Worm (Caenorhabditis elegans): Measurements from ENCODE around the gene Y59E9AL.4.
"Not testable (repeated sequence)": the region's sequence is repeated elsewhere in the genome, so short reads cannot be mapped to it uniquely, and the experiment has no call there.

Y59E9AL.4 gene

ce11 chrIV:5221721-5222120 is 6.7 kb upstream of the Y59E9AL.4 start:
- TF ChIP-seq egrh-3 (GFP tag; IDR thresholded peaks at IDR 0.05) = peak; percentile 84; the same call in 1 of the 2 replicates
- TF ChIP-seq efl-1 (GFP tag; optimal IDR thresholded peaks at IDR 0.05) = no peak

- not testable (repeated sequence) for TF ChIP-seq madf-3 (GFP tag; IDR thresholded peaks at IDR 0.05); F52B5.7 (tag; optimal IDR thresholded peaks at IDR 0.05); hmg-1.2 (GFP tag; IDR thresholded peaks at IDR 0.05)
These were observed 3.5 kb upstream of the Y59E9AL.4 start, which contains the start of gene nsph-4.2 for ce11 chrIV:5218496-5218895. nsph-4.2 (plus strand) TSS chrIV:5218796.

ce11 chrIV:5216349-5216748 is 1.4 kb upstream of the Y59E9AL.4 start:
- no peak for TF ChIP-seq sea-2 (GFP tag; IDR thresholded peaks at IDR 0.05)
- peak; percentile 46 for TF ChIP-seq somi-1 (GFP tag; optimal IDR thresholded peaks at IDR 0.05)

- no peak for TF ChIP-seq B0261.1 (tag; optimal IDR thresholded peaks at IDR 0.05)
- no peak for TF ChIP-seq snpc-4 (GFP tag; optimal IDR thresholded peaks at IDR 0.05)
- TF ChIP-seq snpc-4 (tag; optimal IDR thresholded peaks at IDR 0.05) = peak in 1 of 4 experiments; percentile 83
- TF ChIP-seq tbp1 (GFP tag; optimal IDR thresholded peaks at IDR 0.05) = peak; percentile 7
- TF ChIP-seq pha-4 (tag; optimal IDR thresholded peaks at IDR 0.05) = no peak
- TF ChIP-seq mel-28 (tag; optimal IDR thresholded peaks at IDR 0.05; ENCODE audit: borderline replicate concordance) = no peak
- peak; percentile 75 for TF ChIP-seq lsl-1 (GFP tag; optimal IDR thresholded peaks at IDR 0.05)
- TF ChIP-seq madf-8 (GFP tag; conservative IDR thresholded peaks at IDR 0.05) = no peak
- no peak for TF ChIP-seq ztf-22 (GFP tag; optimal IDR thresholded peaks at IDR 0.05)
- no peak for TF ChIP-seq nhr-80 (tag; optimal IDR thresholded peaks at IDR 0.05)
- no peak for TF ChIP-seq Y56A3A.18 (GFP tag; IDR thresholded peaks at IDR 0.05)
- peak; percentile 46; the same call in 1 of the 2 replicates for TF ChIP-seq F33H1.4 (GFP tag; IDR thresholded peaks at IDR 0.05)
These were observed 4.4 kb downstream of the Y59E9AL.4 start for ce11 chrIV:5210606-5211005.

ce11 chrIV:5209390-5209789 is 5.6 kb downstream of the Y59E9AL.4 start, which contains the start of the genes Y59E9AL.36 and nbet-1:
Y59E9AL.36 (minus strand) TSS chrIV:5209481.
nbet-1 (plus strand) TSS chrIV:5209501.
- peak; percentile 41 for TF ChIP-seq ceh-27 (GFP tag; optimal IDR thresholded peaks at IDR 0.05)
- TF ChIP-seq ztf-26 (tag; optimal IDR thresholded peaks at IDR 0.05) = no peak
- peak; percentile 64 for TF ChIP-seq ztf-18 (tag; optimal IDR thresholded peaks at IDR 0.05)
- no peak for TF ChIP-seq aptf-2 (GFP tag; conservative IDR thresholded peaks at IDR 0.05)
- peak; percentile 27 for TF ChIP-seq nhr-80 (tag; optimal IDR thresholded peaks at IDR 0.05)
- no peak for TF ChIP-seq egl-44 (GFP tag; IDR thresholded peaks at IDR 0.05)
- peak; percentile 36 for TF ChIP-seq K12H6.12 (tag; optimal IDR thresholded peaks at IDR 0.05)
- peak; percentile 75 for TF ChIP-seq snpc-4 (GFP tag; optimal IDR thresholded peaks at IDR 0.05)
- peak in 3 of 4 experiments; percentile 90 to 92 (median 92) for TF ChIP-seq snpc-4 (tag; optimal IDR thresholded peaks at IDR 0.05)
- TF ChIP-seq T26A5.8 (tag; optimal IDR thresholded peaks at IDR 0.05) = no peak
- TF ChIP-seq Y53G8AR.9 (GFP tag; conservative IDR thresholded peaks at IDR 0.05) = no peak
- no peak for TF ChIP-seq repo-1 (tag; optimal IDR thresholded peaks at IDR 0.05)
- TF ChIP-seq ZK185.1 (tag; optimal IDR thresholded peaks at IDR 0.05; ENCODE audit: poor library complexity, severe bottlenecking) = peak; percentile 56
- no peak for TF ChIP-seq ets-4 (GFP tag; optimal IDR thresholded peaks at IDR 0.05)
- TF ChIP-seq nhr-27 (tag; optimal IDR thresholded peaks at IDR 0.05) = no peak
- no peak for TF ChIP-seq hsf-1 (GFP tag; IDR thresholded peaks at IDR 0.05)
- no peak for TF ChIP-seq zim-3 (tag; optimal IDR thresholded peaks at IDR 0.05)
- peak; percentile 42; the same call in 1 of the 2 replicates for TF ChIP-seq K11D2.4 (GFP tag; IDR thresholded peaks at IDR 0.05)
- TF ChIP-seq chd-7 (tag; optimal IDR thresholded peaks at IDR 0.05) = no peak
- TF ChIP-seq F39B2.1 (GFP tag; IDR thresholded peaks at IDR 0.05) = no peak
- TF ChIP-seq ama-1 (optimal IDR thresholded peaks at IDR 0.05) = no peak
- TF ChIP-seq ama-1 (GFP tag; optimal IDR thresholded peaks at IDR 0.05) = peak in 1 of 2 experiments; percentile 3
- no peak for TF ChIP-seq hmg-20 (GFP tag; IDR thresholded peaks at IDR 0.05)
- no peak for TF ChIP-seq dpff-1 (tag; optimal IDR thresholded peaks at IDR 0.05)
- no peak for TF ChIP-seq pha-4 (tag; optimal IDR thresholded peaks at IDR 0.05)
- TF ChIP-seq B0019.2 (GFP tag; conservative IDR thresholded peaks at IDR 0.05) = no peak
- TF ChIP-seq Y53F4B.3 (GFP tag; IDR thresholded peaks at IDR 0.05) = no peak
- no peak for TF ChIP-seq F49E8.2 (tag; optimal IDR thresholded peaks at IDR 0.05; ENCODE audit: insufficient read depth)
